Worm (Caenorhabditis elegans): Measurements from ENCODE around the gene srx-39.

Gene srx-39

DNA sequence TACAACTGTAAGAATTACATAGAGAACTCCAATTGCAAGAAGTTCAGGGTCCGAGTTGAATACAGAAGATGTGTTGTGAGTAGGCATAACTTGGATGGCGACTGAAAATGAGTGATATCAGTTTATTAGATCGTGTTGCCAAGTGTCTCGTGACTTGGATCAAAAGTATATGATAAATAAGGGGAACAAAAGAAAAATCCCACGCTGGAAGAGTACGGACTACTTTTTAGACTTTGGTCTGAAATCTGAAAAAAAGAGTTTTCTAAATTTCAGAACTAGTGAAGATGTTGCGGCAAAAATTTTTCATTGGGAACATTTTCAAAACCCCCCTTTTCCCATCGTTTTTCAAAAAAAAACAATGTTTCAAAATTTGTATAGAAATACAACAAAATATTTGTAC is 12.0 kb upstream of the srx-39 start, which contains the start of gene srt-64:
TSS of gene srt-64 (minus strand) at position 101 of the 400 bp plus-strand sequence.
- TF ChIP-seq lin-11 (tag; optimal IDR thresholded peaks at IDR 0.05) (no peak), Y55F3AM.14 (GFP tag; optimal IDR thresholded peaks at IDR 0.05) (no peak), peb-1 (tag; optimal IDR thresholded peaks at IDR 0.05) (no peak), snpc-4 (tag; optimal IDR thresholded peaks at IDR 0.05) (no peak), sem-4 (tag; optimal IDR thresholded peaks at IDR 0.05) (no peak)

DNA sequence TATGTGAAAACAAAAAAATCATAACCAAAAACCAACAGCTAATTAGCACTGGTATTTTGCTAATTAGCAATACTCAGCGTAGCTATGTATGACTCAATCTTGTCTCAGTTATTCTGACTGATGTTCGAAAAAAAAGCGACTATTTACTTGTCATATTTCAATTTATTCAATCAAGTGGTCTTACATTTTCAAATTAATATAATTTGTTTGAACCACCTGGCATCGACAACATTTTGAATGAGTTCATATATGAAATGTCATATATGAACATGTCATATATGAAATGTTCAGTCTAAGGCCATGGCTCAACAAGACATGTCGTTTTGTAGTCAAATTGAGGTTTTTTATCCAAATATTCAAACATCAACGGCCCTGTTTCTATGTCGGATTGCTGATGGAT is 7.9 kb upstream of the srx-39 start, which contains the start of gene srw-140:
TSS of gene srw-140 (plus strand) at position 301 of the 400 bp plus-strand sequence.
- TF ChIP-seq sma-9 (GFP tag; optimal IDR thresholded peaks at IDR 0.05) (no peak), sma-9 (tag; optimal IDR thresholded peaks at IDR 0.05) (no peak), egl-27 (tag; optimal IDR thresholded peaks at IDR 0.05) (no peak), skn-1 (tag; optimal IDR thresholded peaks at IDR 0.05) (no peak), Y55F3AM.14 (GFP tag; optimal IDR thresholded peaks at IDR 0.05) (no peak), nhr-23 (tag; optimal IDR thresholded peaks at IDR 0.05) (no peak), lsy-2 (tag; optimal IDR thresholded peaks at IDR 0.05) (no peak)

- TF ChIP-seq ama-1 (optimal IDR thresholded peaks at IDR 0.05) (no peak), ZK546.5 (tag; optimal IDR thresholded peaks at IDR 0.05) (no peak), nhr-11 (tag; optimal IDR thresholded peaks at IDR 0.05) (no peak), nhr-12 (tag; optimal IDR thresholded peaks at IDR 0.05) (no peak), ztf-1 (GFP tag; conservative IDR thresholded peaks at IDR 0.05) (no peak)
These were observed 7.1 kb upstream of the srx-39 start, which contains the start of gene abu-7 for ce11 chrV:5164682-5165081. Gene abu-7 (minus strand): TSS chrV:5164782.

DNA sequence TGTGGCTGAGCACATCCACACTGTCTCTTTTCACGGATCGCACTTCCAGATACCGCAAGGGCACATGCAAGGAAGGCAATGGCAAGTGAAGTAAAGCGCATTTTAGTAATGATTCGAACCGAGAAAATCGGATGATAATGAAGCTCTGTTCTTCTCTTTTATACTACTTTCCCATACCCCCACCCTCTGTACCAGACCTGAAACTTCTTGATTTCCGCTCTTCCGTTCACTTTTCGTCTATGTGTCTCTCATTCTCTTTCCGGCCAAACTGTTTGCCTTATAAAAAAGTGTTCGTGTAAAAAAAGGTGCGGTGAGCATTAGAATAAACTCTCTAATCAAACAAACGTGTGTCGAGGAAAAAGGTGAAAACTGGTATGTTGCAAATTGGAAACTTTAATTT is 4.2 kb upstream of the srx-39 start, which contains the start of gene abu-6:
TSS of gene abu-6 (minus strand) at position 101 of the 400 bp plus-strand sequence.
- TF ChIP-seq elt-1 (tag; optimal IDR thresholded peaks at IDR 0.05): no peak
- TF ChIP-seq unc-62 (GFP tag; optimal IDR thresholded peaks at IDR 0.05): no peak
- TF ChIP-seq R02D3.7 (tag; optimal IDR thresholded peaks at IDR 0.05): no peak
- no peak for TF ChIP-seq sma-3 (GFP tag; optimal IDR thresholded peaks at IDR 0.05)
- no peak for TF ChIP-seq snpc-4 (tag; optimal IDR thresholded peaks at IDR 0.05)
- TF ChIP-seq nhr-237 (tag; optimal IDR thresholded peaks at IDR 0.05): no peak
- TF ChIP-seq lsy-2 (tag; optimal IDR thresholded peaks at IDR 0.05): no peak
- no peak for TF ChIP-seq peb-1 (tag; optimal IDR thresholded peaks at IDR 0.05)
- TF ChIP-seq lin-13 (GFP tag; optimal IDR thresholded peaks at IDR 0.05): no peak
- TF ChIP-seq crh-2 (tag; optimal IDR thresholded peaks at IDR 0.05): no peak
- TF ChIP-seq aly-2 (tag; optimal IDR thresholded peaks at IDR 0.05): no peak
- no peak for TF ChIP-seq nhr-23 (tag; optimal IDR thresholded peaks at IDR 0.05)
- no peak for TF ChIP-seq lin-11 (tag; optimal IDR thresholded peaks at IDR 0.05)
- TF ChIP-seq ceh-16 (tag; optimal IDR thresholded peaks at IDR 0.05): no peak
- TF ChIP-seq nhr-21 (tag; optimal IDR thresholded peaks at IDR 0.05): no peak
- no peak for TF ChIP-seq Y55F3AM.14 (GFP tag; optimal IDR thresholded peaks at IDR 0.05)
- no peak for TF ChIP-seq ama-1 (optimal IDR thresholded peaks at IDR 0.05)
- no peak for TF ChIP-seq ztf-1 (GFP tag; conservative IDR thresholded peaks at IDR 0.05)
- TF ChIP-seq F13H6.1 (tag; optimal IDR thresholded peaks at IDR 0.05): no peak
- no peak for TF ChIP-seq unc-39 (tag; optimal IDR thresholded peaks at IDR 0.05)

DNA sequence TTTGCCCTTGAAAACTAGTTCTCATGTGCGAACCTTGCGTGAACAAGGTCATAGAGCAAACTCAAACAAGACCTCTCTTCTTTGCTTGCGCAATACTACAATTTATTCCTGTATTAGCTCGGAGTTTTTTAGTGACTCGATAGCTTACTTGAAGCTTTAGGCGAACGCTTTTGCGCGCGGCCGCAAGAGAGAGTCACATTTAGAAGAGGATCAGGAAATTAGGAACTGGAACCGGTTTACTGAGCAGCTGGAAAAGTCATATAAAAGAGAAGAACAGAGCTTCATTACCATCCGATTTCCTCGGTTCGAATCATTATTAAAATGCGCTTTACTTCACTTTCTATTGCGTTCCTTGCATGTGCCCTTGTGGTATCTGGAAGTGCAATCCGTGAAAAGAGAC is 742 bp upstream of the srx-39 start, which contains the start of gene abu-15:
TSS of gene abu-15 (plus strand) at position 301 of the 400 bp plus-strand sequence.
- no peak for TF ChIP-seq C34F6.9 (tag; optimal IDR thresholded peaks at IDR 0.05)
- no peak for TF ChIP-seq zag-1 (tag; optimal IDR thresholded peaks at IDR 0.05)
- no peak for TF ChIP-seq skn-1 (tag; optimal IDR thresholded peaks at IDR 0.05)
- no peak for TF ChIP-seq sem-4 (tag; optimal IDR thresholded peaks at IDR 0.05)
- TF ChIP-seq nhr-129 (tag; optimal IDR thresholded peaks at IDR 0.05): no peak
- TF ChIP-seq lsy-2 (tag; optimal IDR thresholded peaks at IDR 0.05): no peak
- no peak for TF ChIP-seq nhr-23 (tag; optimal IDR thresholded peaks at IDR 0.05)
- TF ChIP-seq nhr-21 (tag; optimal IDR thresholded peaks at IDR 0.05): no peak
- no peak for TF ChIP-seq blmp-1 (tag; optimal IDR thresholded peaks at IDR 0.05; ENCODE audit: insufficient read depth)
- TF ChIP-seq nhr-10 (tag; optimal IDR thresholded peaks at IDR 0.05): no peak
- no peak for TF ChIP-seq ztf-1 (GFP tag; conservative IDR thresholded peaks at IDR 0.05)
- TF ChIP-seq fos-1 (tag; optimal IDR thresholded peaks at IDR 0.05): no peak
- TF ChIP-seq R02D3.7 (tag; optimal IDR thresholded peaks at IDR 0.05): no peak
- TF ChIP-seq sma-9 (GFP tag; optimal IDR thresholded peaks at IDR 0.05): no peak
- no peak for TF ChIP-seq sma-9 (tag; optimal IDR thresholded peaks at IDR 0.05)
- no peak for TF ChIP-seq aly-2 (tag; optimal IDR thresholded peaks at IDR 0.05)
- TF ChIP-seq lin-11 (tag; optimal IDR thresholded peaks at IDR 0.05): no peak
- no peak for TF ChIP-seq ztf-4 (tag; optimal IDR thresholded peaks at IDR 0.05)
